Worm (Caenorhabditis elegans) whole organism, L3 larva: Measurements from ENCODE around the gene ser-1.

Experiments used
- lsy-12 ChIP-seq: sonication (generic microtip); optimal IDR thresholded peaks from 2 replicates; lab custom pipeline; 2016; ENCODE audit warnings: mild to moderate bottlenecking, missing genetic modification characterization, missing compliant biosample characterization
- unc-62 ChIP-seq: fragments of 150-350 bp; sonication (generic microtip); optimal IDR thresholded peaks from 4 replicates; lab custom pipeline; 2014; ENCODE audit warnings: missing biosample characterization, missing genetic modification reagents, missing genetic modification characterization

DNA sequence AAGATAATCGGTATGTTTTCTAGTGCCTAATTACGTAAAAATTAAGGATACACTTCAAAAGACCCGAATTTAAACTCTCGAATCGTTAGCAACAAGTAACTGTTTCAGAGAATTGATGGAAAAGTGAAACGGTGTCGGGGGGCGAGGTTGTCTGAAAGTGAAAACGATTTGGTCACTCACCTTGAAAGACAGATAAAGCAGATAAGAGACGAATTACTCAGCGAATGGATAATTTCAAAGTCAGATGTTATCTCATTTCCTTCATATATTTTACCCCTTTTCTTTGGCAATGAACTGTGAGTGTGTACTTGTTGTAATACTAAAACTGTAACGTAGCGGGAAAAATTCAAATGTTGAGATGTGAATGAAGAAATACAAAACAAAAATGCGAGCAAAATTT, 23.8 kb upstream of the ser-1 start:
- TF ChIP-seq lsy-12 (tag; lab: Kevin White, UChicago) (no peak), unc-62 (GFP tag; lab: Kevin White, UChicago) (no peak)
